Fruit fly (Drosophila melanogaster): ENCODE measurements around the gene CG14406.

DNA sequence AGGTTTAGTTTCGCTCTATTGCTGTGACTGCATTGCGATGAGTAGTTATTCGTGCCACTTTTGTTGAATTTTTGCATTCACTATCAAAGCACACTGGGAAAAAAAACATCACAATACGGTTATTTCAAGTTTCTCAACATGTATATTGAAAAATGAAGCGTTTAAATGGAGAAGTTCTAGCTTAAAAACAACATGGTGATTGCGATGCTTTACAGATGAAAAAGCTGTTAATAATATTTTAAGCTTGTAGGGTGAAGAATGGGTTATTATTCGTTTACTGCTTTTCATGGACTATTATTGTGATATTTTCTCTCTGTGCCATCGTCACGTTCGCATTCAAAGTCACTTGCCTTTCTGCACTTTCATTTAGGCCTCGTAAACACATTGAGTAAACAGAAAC, 14.3 kb downstream of the CG14406 start:
- no peak for TF ChIP-seq Dll (optimal IDR thresholded peaks at IDR 0.05)
- no peak for TF ChIP-seq psq (optimal IDR thresholded peaks at IDR 0.05)

Measured in whole organism.